Worm (Caenorhabditis elegans) whole organism, L4 larva: Measurements from ENCODE around the gene wrk-1.

Experiments
- D1046.2 ChIP-seq: fragments of 200-800 bp; sonication (Bioruptor generic); IDR thresholded peaks from 2 replicates; pipeline ENCODE4 v1.3.6; 2022; ENCODE audit warnings: missing genetic modification characterization, missing compliant biosample characterization
- F10B5.3 ChIP-seq: sonication (generic microtip); optimal IDR thresholded peaks from 2 replicates; lab custom pipeline; 2016; ENCODE audit warnings: mild to moderate bottlenecking, missing genetic modification characterization, missing compliant biosample characterization
- F26F4.8 ChIP-seq: fragments of 200-800 bp; sonication (Bioruptor generic); conservative IDR thresholded peaks from 2 replicates; pipeline ENCODE4 v1.3.6; 2022; ENCODE audit warnings: missing genetic modification characterization, missing compliant biosample characterization
- T20F7.1 ChIP-seq: fragments of 200-800 bp; sonication (Bioruptor generic); optimal IDR thresholded peaks from 2 replicates; lab custom pipeline; 2018; ENCODE audit warnings: mild to moderate bottlenecking, missing genetic modification characterization, missing compliant biosample characterization
- T26A8.4 ChIP-seq: fragments of 200-800 bp; sonication (Bioruptor generic); IDR thresholded peaks from 2 replicates; pipeline ENCODE4 v1.3.6; 2022; ENCODE audit warnings: missing genetic modification characterization, missing compliant biosample characterization
- Y105C5A.15 ChIP-seq: fragments of 200-800 bp; sonication (Bioruptor generic); IDR thresholded peaks from 2 replicates; pipeline ENCODE4 v1.3.6; 2022; ENCODE audit warnings: missing genetic modification characterization, missing compliant biosample characterization
- Y48G9A.11 ChIP-seq: fragments of 200-800 bp; sonication (Bioruptor generic); IDR thresholded peaks from 2 replicates; pipeline ENCODE4 v1.3.6; 2022; ENCODE audit warnings: missing genetic modification reagents, missing genetic modification characterization, missing compliant biosample characterization
- Y5F2A.4 ChIP-seq: fragments of 200-800 bp; sonication (Bioruptor generic); optimal IDR thresholded peaks from 2 replicates; lab custom pipeline; 2018; ENCODE audit warnings: mild to moderate bottlenecking, missing genetic modification characterization, missing compliant biosample characterization
- Y75B8A.6 ChIP-seq: fragments of 200-800 bp; sonication (Bioruptor generic); IDR thresholded peaks from 2 replicates; pipeline ENCODE4 v1.3.6; 2022; ENCODE audit warnings: missing genetic modification reagents, missing genetic modification characterization, missing compliant biosample characterization
- ceh-44 ChIP-seq: fragments of 200-800 bp; sonication (Bioruptor generic); IDR thresholded peaks from 2 replicates; pipeline ENCODE4 v1.3.6; 2022; ENCODE audit warnings: missing genetic modification reagents, missing genetic modification characterization, missing compliant biosample characterization
- ceh-82 ChIP-seq: sonication (generic microtip); optimal IDR thresholded peaks from 2 replicates; lab custom pipeline; 2017; ENCODE audit warnings: missing biosample characterization, missing genetic modification characterization
- ctbp-1 ChIP-seq: fragments of 200-800 bp; sonication (Bioruptor generic); IDR thresholded peaks from 2 replicates; pipeline ENCODE4 v1.3.6; 2022; ENCODE audit warnings: missing genetic modification reagents, missing genetic modification characterization, missing compliant biosample characterization
- daf-12 ChIP-seq: fragments of 150-350 bp; optimal IDR thresholded peaks from 2 replicates; lab custom pipeline; 2014; ENCODE audit warnings: missing biosample characterization, missing genetic modification reagents, missing genetic modification characterization
- daf-16 ChIP-seq, 3 experiments: sonication (generic microtip); optimal IDR thresholded peaks; 2 replicates each; lab custom pipeline; 2016 to 2017; ENCODE audit warnings: missing genetic modification characterization in 3 of 3, missing genetic modification reagents in 3 of 3, mild to moderate bottlenecking in 2 of 3, missing compliant biosample characterization in 2 of 3, missing biosample characterization in 1 of 3, moderate library complexity in 1 of 3
- daf-19 ChIP-seq: fragments of 200-800 bp; sonication (Bioruptor generic); conservative IDR thresholded peaks from 2 replicates; pipeline ENCODE4 v1.3.6; 2022; ENCODE audit warnings: missing genetic modification characterization, missing compliant biosample characterization
- daf-8 ChIP-seq: fragments of 200-800 bp; sonication (Bioruptor generic); IDR thresholded peaks from 2 replicates; pipeline ENCODE4 v1.3.6; 2022; ENCODE audit warnings: missing genetic modification characterization, missing compliant biosample characterization
- dmd-6 ChIP-seq: fragments of 200-800 bp; sonication (Bioruptor generic); IDR thresholded peaks from 2 replicates; pipeline ENCODE4 v1.3.6; 2022; ENCODE audit warnings: missing genetic modification reagents, missing genetic modification characterization, missing compliant biosample characterization
- dpl-1 ChIP-seq: fragments of 150-350 bp; optimal IDR thresholded peaks from 2 replicates; lab custom pipeline; 2014; ENCODE audit warnings: missing biosample characterization, missing genetic modification reagents, missing genetic modification characterization
- duxl-1 ChIP-seq: sonication (generic microtip); optimal IDR thresholded peaks from 2 replicates; lab custom pipeline; 2016; ENCODE audit warnings: mild to moderate bottlenecking, missing genetic modification characterization, moderate library complexity, missing compliant biosample characterization; ENCODE audit not compliant: poor library complexity
- dve-1 ChIP-seq: sonication (generic microtip); optimal IDR thresholded peaks from 2 replicates; lab custom pipeline; 2017; ENCODE audit warnings: antibody characterized with exemption, mild to moderate bottlenecking, missing genetic modification characterization, missing compliant biosample characterization; ENCODE audit not compliant: insufficient read depth
- egl-43 ChIP-seq: fragments of 200-800 bp; sonication (Bioruptor generic); IDR thresholded peaks from 2 replicates; pipeline ENCODE4 v1.3.6; 2022; ENCODE audit warnings: missing genetic modification reagents, missing genetic modification characterization, missing compliant biosample characterization
- fos-1 ChIP-seq: fragments of 150-350 bp; optimal IDR thresholded peaks from 2 replicates; lab custom pipeline; 2014; ENCODE audit warnings: missing biosample characterization, missing genetic modification characterization
- hlh-30 ChIP-seq: sonication (generic microtip); optimal IDR thresholded peaks from 2 replicates; lab custom pipeline; 2017; ENCODE audit warnings: antibody characterized with exemption, mild to moderate bottlenecking, missing genetic modification characterization, missing compliant biosample characterization; ENCODE audit not compliant: insufficient read depth
- hmg-1.1 ChIP-seq: fragments of 200-800 bp; sonication (Bioruptor generic); IDR thresholded peaks from 2 replicates; pipeline ENCODE4 v1.3.6; 2022; ENCODE audit warnings: missing genetic modification reagents, missing genetic modification characterization, missing compliant biosample characterization
- lin-1 ChIP-seq: fragments of 200-800 bp; sonication (Bioruptor generic); IDR thresholded peaks from 2 replicates; pipeline ENCODE4 v1.3.6; 2022; ENCODE audit warnings: missing genetic modification reagents, missing genetic modification characterization, missing compliant biosample characterization
- lin-15B ChIP-seq: fragments of 150-350 bp; sonication (generic microtip); optimal IDR thresholded peaks from 3 replicates; lab custom pipeline; 2014; ENCODE audit warnings: missing biosample characterization, missing genetic modification characterization
- lsy-2 ChIP-seq, 2 experiments: fragments of 150-350 bp in 1 of 2; sonication (generic microtip) in 1 of 2; optimal IDR thresholded peaks; 2 replicates each; lab custom pipeline; 2014 to 2017; ENCODE audit warnings: missing biosample characterization in 2 of 2, missing genetic modification characterization in 2 of 2
- madf-5 ChIP-seq, 2 experiments: fragments of 200-800 bp; sonication (Bioruptor generic); IDR thresholded peaks; 2 replicates each; pipeline ENCODE4 v1.3.6; 2022; ENCODE audit warnings: missing compliant biosample characterization in 2 of 2, missing genetic modification characterization in 2 of 2
- mes-2 ChIP-seq: sonication (generic microtip); optimal IDR thresholded peaks from 2 replicates; lab custom pipeline; 2016; ENCODE audit warnings: missing genotype, mild to moderate bottlenecking, missing genetic modification characterization, missing compliant biosample characterization; ENCODE audit not compliant: poor library complexity, severe bottlenecking
- mxl-2 ChIP-seq: fragments of 200-800 bp; sonication (Bioruptor generic); conservative IDR thresholded peaks from 2 replicates; pipeline ENCODE4 v1.3.6; 2022; ENCODE audit warnings: missing genetic modification reagents, missing genetic modification characterization, missing compliant biosample characterization
- nhr-11 ChIP-seq: fragments of 150-350 bp; optimal IDR thresholded peaks from 2 replicates; lab custom pipeline; 2014; ENCODE audit warnings: missing biosample characterization, missing genetic modification characterization
- nhr-25 ChIP-seq: sonication (generic microtip); optimal IDR thresholded peaks from 2 replicates; lab custom pipeline; 2017; ENCODE audit warnings: missing genetic modification characterization, mild to moderate bottlenecking, missing compliant biosample characterization, antibody characterized with exemption, moderate library complexity, borderline replicate concordance; ENCODE audit not compliant: insufficient read depth
- nhr-41 ChIP-seq: fragments of 200-800 bp; sonication (Bioruptor generic); IDR thresholded peaks from 2 replicates; pipeline ENCODE4 v1.3.6; 2022; ENCODE audit warnings: missing genetic modification reagents, missing genetic modification characterization, missing compliant biosample characterization
- nhr-42 ChIP-seq: fragments of 200-800 bp; sonication (Bioruptor generic); IDR thresholded peaks from 2 replicates; pipeline ENCODE4 v1.3.6; 2022; ENCODE audit warnings: missing genetic modification characterization, missing compliant biosample characterization
- nhr-6 ChIP-seq: fragments of 150-350 bp; optimal IDR thresholded peaks from 2 replicates; lab custom pipeline; 2014; ENCODE audit warnings: missing biosample characterization, missing genetic modification characterization
- nhr-77 ChIP-seq: fragments of 150-350 bp; optimal IDR thresholded peaks from 2 replicates; lab custom pipeline; 2014; ENCODE audit warnings: missing biosample characterization, missing genetic modification characterization
- pqm-1 ChIP-seq: sonication (generic microtip); optimal IDR thresholded peaks from 2 replicates; lab custom pipeline; 2017; ENCODE audit warnings: missing biosample characterization, missing genetic modification characterization
- rbr-2 ChIP-seq: sonication (generic microtip); optimal IDR thresholded peaks from 2 replicates; lab custom pipeline; 2016; ENCODE audit warnings: missing genotype, missing genetic modification characterization, missing compliant biosample characterization
- sdz-12 ChIP-seq: fragments of 200-800 bp; sonication (Bioruptor generic); optimal IDR thresholded peaks from 2 replicates; lab custom pipeline; 2018; ENCODE audit warnings: mild to moderate bottlenecking, missing genetic modification characterization, missing compliant biosample characterization
- snpc-1.2 ChIP-seq: fragments of 200-800 bp; sonication (Bioruptor generic); IDR thresholded peaks from 2 replicates; pipeline ENCODE4 v1.3.6; 2022; ENCODE audit warnings: missing genetic modification reagents, missing genetic modification characterization, missing compliant biosample characterization
- spr-1 ChIP-seq: sonication (generic microtip); optimal IDR thresholded peaks from 2 replicates; lab custom pipeline; 2016; ENCODE audit warnings: mild to moderate bottlenecking, missing genetic modification characterization, missing compliant biosample characterization
- tra-1 ChIP-seq: fragments of 200-800 bp; sonication (Bioruptor generic); IDR thresholded peaks from 2 replicates; pipeline ENCODE4 v1.3.6; 2022; ENCODE audit warnings: missing genetic modification reagents, missing genetic modification characterization, missing compliant biosample characterization
- unc-39 ChIP-seq: sonication (generic microtip); optimal IDR thresholded peaks from 2 replicates; lab custom pipeline; 2017; ENCODE audit warnings: missing biosample characterization, missing genetic modification characterization
- vab-7 ChIP-seq: fragments of 200-800 bp; sonication (Bioruptor generic); IDR thresholded peaks from 2 replicates; pipeline ENCODE4 v1.3.6; 2022; ENCODE audit warnings: missing genetic modification reagents, missing genetic modification characterization, missing compliant biosample characterization
- zfp-3 ChIP-seq: fragments of 200-800 bp; sonication (Bioruptor generic); conservative IDR thresholded peaks from 2 replicates; pipeline ENCODE4 v1.3.6; 2022; ENCODE audit warnings: missing genetic modification reagents, missing genetic modification characterization, missing compliant biosample characterization
- zip-2 ChIP-seq: fragments of 150-350 bp; optimal IDR thresholded peaks from 2 replicates; lab custom pipeline; 2014; ENCODE audit warnings: missing biosample characterization, missing genetic modification characterization
- ztf-11 ChIP-seq: fragments of 150-350 bp; optimal IDR thresholded peaks from 2 replicates; lab custom pipeline; 2014; ENCODE audit warnings: missing biosample characterization, missing genetic modification characterization

wrk-1 gene

DNA sequence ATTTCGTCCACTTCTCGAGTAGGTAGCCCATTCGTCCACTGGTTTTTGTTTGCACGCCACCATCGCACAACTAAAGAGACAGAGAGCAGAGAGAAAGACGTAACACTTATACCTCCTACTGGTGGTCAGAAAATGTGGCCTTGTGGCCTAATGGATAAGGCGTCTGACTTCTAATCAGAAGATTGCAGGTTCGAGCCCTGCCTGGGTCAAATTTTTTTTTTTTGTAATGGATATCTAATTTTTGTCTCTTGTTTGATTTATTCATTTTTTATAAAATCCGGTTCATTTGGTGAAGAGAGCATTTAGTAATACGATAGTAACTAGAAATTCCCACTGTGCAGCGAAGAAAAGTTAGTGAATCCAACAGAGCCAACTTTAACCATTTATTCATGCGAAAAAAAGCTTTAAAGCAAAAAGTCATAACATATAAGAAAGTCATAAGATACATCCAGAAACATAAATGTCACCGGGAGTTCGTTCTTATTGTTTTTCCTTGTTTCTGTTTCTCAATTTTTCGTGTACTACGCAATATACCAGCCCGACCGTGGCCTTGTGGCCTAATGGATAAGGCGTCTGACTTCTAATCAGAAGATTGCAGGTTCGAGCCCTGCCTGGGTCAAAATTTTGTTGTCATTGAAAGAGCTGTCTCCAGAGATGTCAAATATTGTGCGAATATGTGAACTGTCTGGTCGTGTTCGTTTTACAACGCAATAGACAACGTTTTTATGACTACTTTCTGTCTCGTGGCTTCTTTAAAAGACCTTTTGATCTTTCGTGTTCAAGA lies 6.1 kb downstream of the wrk-1 start (continued):
- TF ChIP-seq fos-1 (tag; lab: Kevin White, UChicago) (no peak), mxl-2 (GFP tag; lab: Robert Waterston, UW) (no peak; the same call in 1 of the 2 replicates), hmg-1.1 (peak; percentile 83), ceh-44 (GFP tag; lab: Robert Waterston, UW) (peak; percentile 54; the same call in 1 of the 2 replicates), lsy-2 (tag; optimal IDR thresholded peaks at IDR 0.05; lab: Kevin White, UChicago) (peak in 1 of 2 experiments; percentile 34), ceh-82 (tag; lab: Kevin White, UChicago) (no peak), sdz-12 (GFP tag; lab: Kevin White, UChicago) (no peak), mes-2 (tag; lab: Kevin White, UChicago) (peak; percentile 82), Y48G9A.11 (peak; percentile 60), nhr-25 (tag; lab: Kevin White, UChicago) (peak; percentile 60), madf-5 (GFP tag; IDR thresholded peaks at IDR 0.05; lab: Robert Waterston, UW) (peak in 1 of 2 experiments; percentile 81; a peak in 1 of 4 replicates), pqm-1 (tag; lab: Kevin White, UChicago) (no peak), rbr-2 (peak; percentile 66), nhr-41 (no peak), daf-19 (GFP tag; lab: Robert Waterston, UW) (0 out of 2 replicates have a peak, but pooled peaks have one; percentile 9), ztf-11 (no peak), daf-12 (no peak), nhr-42 (GFP tag; lab: Robert Waterston, UW) (0 out of 2 replicates have a peak, but pooled peaks have one; percentile 13), tra-1 (GFP tag; lab: Robert Waterston, UW) (peak; percentile 19; the same call in 1 of the 2 replicates), dmd-6 (GFP tag; lab: Robert Waterston, UW) (peak; percentile 53), lin-15B (no peak), hlh-30 (tag; lab: Kevin White, UChicago) (peak; percentile 67), daf-8 (GFP tag; lab: Robert Waterston, UW) (no peak), egl-43 (GFP tag; lab: Robert Waterston, UW) (peak; percentile 72), snpc-1.2 (GFP tag; lab: Robert Waterston, UW) (peak; percentile 52), nhr-6 (tag; lab: Kevin White, UChicago) (no peak), zip-2 (tag; lab: Kevin White, UChicago) (no peak), vab-7 (peak; percentile 67), nhr-11 (no peak), F26F4.8 (GFP tag; lab: Robert Waterston, UW) (0 out of 2 replicates have a peak, but pooled peaks have one; percentile 39), Y105C5A.15 (GFP tag; lab: Robert Waterston, UW) (0 out of 2 replicates have a peak, but pooled peaks have one; percentile 52), Y5F2A.4 (no peak), D1046.2 (GFP tag; lab: Robert Waterston, UW) (peak; percentile 67; the same call in 1 of the 2 replicates), lin-1 (no peak), dpl-1 (GFP tag; lab: Kevin White, UChicago) (no peak), zfp-3 (GFP tag; lab: Robert Waterston, UW) (0 out of 2 replicates have a peak, but pooled peaks have one; percentile 38), spr-1 (tag; lab: Kevin White, UChicago) (peak; percentile 12), duxl-1 (peak; percentile 50), ctbp-1 (GFP tag; lab: Robert Waterston, UW) (peak; percentile 77), nhr-77 (tag; lab: Kevin White, UChicago) (peak; percentile 39), T20F7.1 (GFP tag; lab: Kevin White, UChicago) (no peak), T26A8.4 (GFP tag; lab: Robert Waterston, UW) (peak; percentile 51; the same call in 1 of the 2 replicates), dve-1 (tag; lab: Kevin White, UChicago) (peak; percentile 2), Y75B8A.6 (GFP tag; lab: Robert Waterston, UW) (no peak), daf-16 (GFP tag; optimal IDR thresholded peaks at IDR 0.05; lab: Kevin White, UChicago) (peak; percentile 14), daf-16 (tag; optimal IDR thresholded peaks at IDR 0.05; lab: Kevin White, UChicago) (peak; percentile 52), unc-39 (tag; lab: Kevin White, UChicago) (no peak), F10B5.3 (tag; lab: Kevin White, UChicago) (peak; percentile 49)
